Fruit fly (Drosophila melanogaster): ENCODE data around the gene Sar1.

Sar1 gene

DNA sequence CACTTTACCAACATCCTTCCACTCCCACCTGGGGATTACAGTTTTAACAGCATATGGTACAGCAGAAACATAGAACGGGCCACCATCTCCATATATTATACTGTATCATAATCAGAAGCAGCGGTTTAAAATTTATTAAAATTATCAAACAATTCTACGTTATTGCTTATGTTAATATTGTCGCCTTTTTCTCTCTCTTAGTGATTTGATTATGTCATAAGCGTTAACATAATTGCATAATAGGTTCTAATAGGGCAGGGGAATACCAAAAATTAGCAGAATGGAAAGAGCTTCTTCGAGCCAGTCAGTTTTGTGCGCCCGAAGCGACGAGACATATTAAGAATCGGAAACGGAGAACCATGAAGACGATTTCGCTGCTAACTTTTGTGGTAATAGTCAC is 24.8 kb upstream of the Sar1 start, which contains the start of gene CG13862:
Gene CG13862 (plus strand): TSS at position 301 of the 400 bp plus-strand sequence.
- no peak for TF ChIP-seq CG7045 (GFP tag; optimal IDR thresholded peaks at IDR 0.05)
- no peak for TF ChIP-seq Mnt (GFP tag; optimal IDR thresholded peaks at IDR 0.05)
- no peak for TF ChIP-seq ovo (GFP tag; optimal IDR thresholded peaks at IDR 0.05)
- TF ChIP-seq cnc (optimal IDR thresholded peaks at IDR 0.05), result no peak
- no peak for TF ChIP-seq CG12768 (GFP tag; optimal IDR thresholded peaks at IDR 0.05)
- TF ChIP-seq CG5204 (GFP tag; optimal IDR thresholded peaks at IDR 0.05), result no peak
- no peak for TF ChIP-seq pad (GFP tag; optimal IDR thresholded peaks at IDR 0.05)
- no peak for TF ChIP-seq CG33017 (tag; optimal IDR thresholded peaks at IDR 0.05)

DNA sequence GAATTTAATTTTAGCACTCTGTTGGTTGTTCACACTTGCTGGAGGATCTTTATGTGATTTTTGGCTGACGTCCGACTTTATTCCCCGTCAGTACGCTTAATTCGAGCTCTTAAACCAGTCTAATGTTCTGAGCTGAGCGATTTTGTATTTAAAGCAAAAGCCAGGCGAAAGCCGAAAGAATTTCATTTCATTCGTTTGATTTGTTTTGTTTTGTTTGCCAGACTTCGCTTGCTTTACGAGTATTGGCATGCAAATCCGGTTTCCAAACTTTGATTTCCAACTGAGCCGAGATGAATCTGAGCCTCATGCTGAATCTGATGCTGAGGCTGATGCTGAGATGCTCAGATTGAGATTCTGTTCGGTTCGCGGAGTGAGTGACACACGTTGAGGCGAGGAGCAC is 22.4 kb upstream of the Sar1 start, which contains the start of gene CG5391:
Gene CG5391 (minus strand): TSS at position 101 of the 400 bp plus-strand sequence.
- TF ChIP-seq CG11617 (GFP tag; optimal IDR thresholded peaks at IDR 0.05) (no peak), Hr96 (GFP tag; optimal IDR thresholded peaks at IDR 0.05) (no peak), pad (GFP tag; optimal IDR thresholded peaks at IDR 0.05) (no peak), toe (GFP tag; optimal IDR thresholded peaks at IDR 0.05) (no peak), CG7045 (GFP tag; optimal IDR thresholded peaks at IDR 0.05) (no peak), tj (GFP tag; optimal IDR thresholded peaks at IDR 0.05) (no peak), cnc (optimal IDR thresholded peaks at IDR 0.05) (no peak), Mnt (GFP tag; optimal IDR thresholded peaks at IDR 0.05) (no peak), CG1620 (GFP tag; optimal IDR thresholded peaks at IDR 0.05) (no peak), ovo (GFP tag; optimal IDR thresholded peaks at IDR 0.05) (no peak)

DNA sequence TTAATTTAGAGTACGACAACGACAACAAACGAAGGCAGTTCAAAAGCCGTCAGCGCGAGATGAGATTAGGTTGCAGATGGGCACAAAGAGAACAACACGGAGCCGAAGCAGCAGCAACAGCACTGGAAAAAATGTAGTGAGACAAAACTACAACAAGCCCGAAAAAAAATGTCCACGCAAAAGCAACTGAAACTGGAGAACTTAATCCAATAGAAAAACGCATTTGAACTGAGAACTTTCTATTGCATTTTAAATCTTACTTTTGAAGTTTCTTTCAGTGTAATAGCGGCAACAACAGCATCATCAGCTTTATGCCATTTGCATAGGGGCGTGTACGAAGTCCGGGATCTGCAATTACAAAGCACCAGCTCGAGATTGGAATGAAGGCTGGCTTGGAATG is 17.0 kb upstream of the Sar1 start:
- TF ChIP-seq toe (GFP tag; optimal IDR thresholded peaks at IDR 0.05), result no peak
- no peak for TF ChIP-seq cnc (optimal IDR thresholded peaks at IDR 0.05)
- no peak for TF ChIP-seq CG12768 (GFP tag; optimal IDR thresholded peaks at IDR 0.05)
- no peak for TF ChIP-seq ovo (GFP tag; optimal IDR thresholded peaks at IDR 0.05)
- no peak for TF ChIP-seq Hr96 (GFP tag; optimal IDR thresholded peaks at IDR 0.05)
- no peak for TF ChIP-seq kay (GFP tag; ENCODE audit: borderline replicate concordance)
- no peak for TF ChIP-seq Crg-1 (GFP tag; optimal IDR thresholded peaks at IDR 0.05)
- no peak for TF ChIP-seq cic (GFP tag; optimal IDR thresholded peaks at IDR 0.05)
- no peak for TF ChIP-seq tj (GFP tag; optimal IDR thresholded peaks at IDR 0.05)
- no peak for TF ChIP-seq CG7045 (GFP tag; optimal IDR thresholded peaks at IDR 0.05)
- TF ChIP-seq CG7101 (tag; optimal IDR thresholded peaks at IDR 0.05), result no peak
- TF ChIP-seq Mnt (GFP tag; optimal IDR thresholded peaks at IDR 0.05), result no peak
- no peak for TF ChIP-seq Clk (GFP tag; optimal IDR thresholded peaks at IDR 0.05)
- TF ChIP-seq CG1620 (GFP tag; optimal IDR thresholded peaks at IDR 0.05), result no peak
- TF ChIP-seq CG5204 (GFP tag; optimal IDR thresholded peaks at IDR 0.05), result no peak
- no peak for TF ChIP-seq pad (GFP tag; optimal IDR thresholded peaks at IDR 0.05)

DNA sequence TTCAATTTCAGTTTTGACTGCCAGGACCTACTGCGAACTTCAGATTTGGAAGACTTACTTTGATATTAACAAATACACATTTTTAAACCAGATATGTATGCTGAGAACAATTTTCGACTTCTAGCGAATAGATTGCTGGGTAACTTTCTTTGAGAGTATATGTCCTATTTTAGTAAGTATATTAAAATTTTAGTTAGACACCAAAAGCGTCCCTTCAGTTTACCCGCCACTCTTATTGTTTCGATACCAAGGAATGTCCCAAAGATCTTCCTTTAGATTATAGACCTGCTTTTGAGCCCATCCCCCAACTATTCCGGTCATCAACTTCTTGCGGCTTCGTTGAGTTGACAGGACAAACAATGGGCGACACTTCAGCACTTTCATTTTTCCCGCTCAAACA is 16.3 kb upstream of the Sar1 start, which contains the start of gene CG5388:
Gene CG5388 (minus strand): TSS at position 101 of the 400 bp plus-strand sequence.
- TF ChIP-seq CG5204 (GFP tag; optimal IDR thresholded peaks at IDR 0.05) (no peak), tj (GFP tag; optimal IDR thresholded peaks at IDR 0.05) (no peak), CG33017 (tag; optimal IDR thresholded peaks at IDR 0.05) (no peak), bab1 (GFP tag; optimal IDR thresholded peaks at IDR 0.05) (no peak), cnc (optimal IDR thresholded peaks at IDR 0.05) (no peak), Mnt (GFP tag; optimal IDR thresholded peaks at IDR 0.05) (no peak), Hr96 (GFP tag; optimal IDR thresholded peaks at IDR 0.05) (no peak), pad (GFP tag; optimal IDR thresholded peaks at IDR 0.05) (no peak), CG14711 (tag; optimal IDR thresholded peaks at IDR 0.05) (no peak), ovo (GFP tag; optimal IDR thresholded peaks at IDR 0.05) (no peak), CG11617 (GFP tag; optimal IDR thresholded peaks at IDR 0.05) (no peak), CG1620 (GFP tag; optimal IDR thresholded peaks at IDR 0.05) (no peak), CG7045 (GFP tag; optimal IDR thresholded peaks at IDR 0.05) (no peak)

DNA sequence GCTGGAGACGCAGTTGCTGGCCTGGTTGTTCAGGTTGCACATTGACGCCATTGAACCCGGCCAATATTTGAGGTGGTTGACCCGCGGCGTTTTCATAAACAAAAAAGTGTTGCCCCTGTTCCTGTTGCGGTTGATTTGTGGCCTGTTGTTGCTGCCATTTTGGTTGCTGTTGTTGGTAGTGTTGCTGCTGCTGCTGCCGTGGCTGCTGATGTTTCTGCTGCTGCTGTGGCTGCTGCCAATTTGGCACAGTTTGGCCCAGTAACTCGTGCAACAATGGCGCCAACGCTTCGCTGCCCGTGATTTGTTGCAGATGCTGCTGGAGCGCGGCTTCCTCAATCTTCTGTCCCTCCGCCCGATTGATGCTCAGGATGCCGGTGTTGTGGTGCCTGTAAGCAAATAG is 14.8 kb upstream of the Sar1 start:
- TF ChIP-seq Mnt (GFP tag; optimal IDR thresholded peaks at IDR 0.05) (no peak), cic (GFP tag; optimal IDR thresholded peaks at IDR 0.05) (no peak), CG7045 (GFP tag; optimal IDR thresholded peaks at IDR 0.05) (no peak), Crg-1 (GFP tag; optimal IDR thresholded peaks at IDR 0.05) (no peak), pad (GFP tag; optimal IDR thresholded peaks at IDR 0.05) (no peak), bab1 (GFP tag; optimal IDR thresholded peaks at IDR 0.05) (no peak), CG14711 (tag; optimal IDR thresholded peaks at IDR 0.05) (no peak), CG11617 (GFP tag; optimal IDR thresholded peaks at IDR 0.05) (no peak), Clk (GFP tag; optimal IDR thresholded peaks at IDR 0.05) (no peak), ovo (GFP tag; optimal IDR thresholded peaks at IDR 0.05) (no peak), CG5204 (GFP tag; optimal IDR thresholded peaks at IDR 0.05) (no peak), kay (GFP tag; ENCODE audit: borderline replicate concordance) (no peak), CG33017 (tag; optimal IDR thresholded peaks at IDR 0.05) (no peak), tj (GFP tag; optimal IDR thresholded peaks at IDR 0.05) (no peak), cnc (optimal IDR thresholded peaks at IDR 0.05) (no peak)

DNA sequence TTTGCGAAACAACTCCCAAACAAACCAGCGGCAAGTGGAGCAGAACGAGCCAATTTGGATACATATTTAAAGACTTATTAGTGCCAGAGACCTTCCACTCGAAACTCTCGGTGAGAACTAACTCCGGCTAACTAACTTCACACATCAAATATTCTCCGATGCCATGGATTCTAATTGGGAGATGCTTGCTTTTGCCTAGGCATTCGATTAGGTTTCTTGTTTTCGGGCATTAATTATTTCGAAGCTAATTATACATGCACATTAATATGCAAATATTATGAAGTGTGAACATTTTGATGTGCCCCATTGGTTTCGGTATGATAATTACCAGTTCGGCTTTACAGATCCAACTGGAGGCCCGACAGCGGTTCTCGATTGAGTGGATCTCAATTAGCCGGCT is 14.3 kb upstream of the Sar1 start, which contains the start of gene CG5386:
Gene CG5386 (minus strand): TSS at position 101 of the 400 bp plus-strand sequence.
- TF ChIP-seq CG1620 (GFP tag; optimal IDR thresholded peaks at IDR 0.05) (no peak), tj (GFP tag; optimal IDR thresholded peaks at IDR 0.05) (no peak), pad (GFP tag; optimal IDR thresholded peaks at IDR 0.05) (no peak), Crg-1 (GFP tag; optimal IDR thresholded peaks at IDR 0.05) (no peak), kay (GFP tag; ENCODE audit: borderline replicate concordance) (no peak), toe (GFP tag; optimal IDR thresholded peaks at IDR 0.05) (no peak)

DNA sequence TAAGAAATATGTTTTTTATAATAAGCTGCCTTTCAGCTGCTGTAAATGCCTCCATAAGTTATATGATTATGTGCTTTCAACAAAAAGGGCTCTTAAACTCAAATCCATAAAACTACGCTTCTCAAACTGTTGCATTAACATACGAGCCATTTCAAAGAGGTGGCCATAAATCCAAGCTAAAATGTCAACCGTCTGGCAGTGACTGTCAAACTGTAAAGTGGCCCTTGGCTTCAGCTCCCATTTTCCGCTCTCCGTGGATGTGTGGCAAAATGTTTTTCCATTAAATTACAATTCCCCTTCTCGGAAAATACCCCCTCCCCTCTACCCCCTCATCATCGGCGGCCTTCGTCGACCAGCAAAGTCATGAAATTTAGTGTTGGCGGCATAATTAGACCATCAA is 13.8 kb upstream of the Sar1 start:
- TF ChIP-seq CG33017 (tag; optimal IDR thresholded peaks at IDR 0.05) (no peak), CG14711 (tag; optimal IDR thresholded peaks at IDR 0.05) (no peak), bab1 (GFP tag; optimal IDR thresholded peaks at IDR 0.05) (no peak), CG12768 (GFP tag; optimal IDR thresholded peaks at IDR 0.05) (no peak), Clk (GFP tag; optimal IDR thresholded peaks at IDR 0.05) (no peak), kay (GFP tag; ENCODE audit: borderline replicate concordance) (no peak), toe (GFP tag; optimal IDR thresholded peaks at IDR 0.05) (no peak), tj (GFP tag; optimal IDR thresholded peaks at IDR 0.05) (no peak), CG7045 (GFP tag; optimal IDR thresholded peaks at IDR 0.05) (no peak)
